Fruit fly (Drosophila melanogaster): ENCODE measurements around the gene Gyc89Db.

Gyc89Db gene

DNA sequence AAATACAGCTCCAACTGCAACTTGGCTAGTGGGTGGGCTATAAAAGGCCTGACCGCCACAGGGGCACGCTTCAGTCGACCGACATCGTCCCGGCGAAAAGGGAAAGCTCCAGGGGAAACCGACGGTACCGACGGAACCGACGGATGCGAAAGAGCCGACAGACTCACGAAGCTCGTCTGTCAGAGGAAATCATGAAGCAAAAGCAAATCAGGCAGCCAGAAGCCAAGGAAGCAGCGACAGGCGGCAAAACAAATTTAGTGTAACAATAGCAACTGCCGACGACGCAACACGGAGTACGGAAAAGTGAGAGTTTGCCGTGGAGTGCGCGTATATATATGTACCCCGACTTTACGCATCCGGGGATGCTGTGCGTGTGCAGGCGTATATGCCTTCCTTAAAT is at the start of gene Gyc89Db:
Gene Gyc89Db, plus strand, starts transcription at position 78 of the 400 bp plus-strand sequence.
- TF ChIP-seq noc (tag; optimal IDR thresholded peaks at IDR 0.05), result no peak

DNA sequence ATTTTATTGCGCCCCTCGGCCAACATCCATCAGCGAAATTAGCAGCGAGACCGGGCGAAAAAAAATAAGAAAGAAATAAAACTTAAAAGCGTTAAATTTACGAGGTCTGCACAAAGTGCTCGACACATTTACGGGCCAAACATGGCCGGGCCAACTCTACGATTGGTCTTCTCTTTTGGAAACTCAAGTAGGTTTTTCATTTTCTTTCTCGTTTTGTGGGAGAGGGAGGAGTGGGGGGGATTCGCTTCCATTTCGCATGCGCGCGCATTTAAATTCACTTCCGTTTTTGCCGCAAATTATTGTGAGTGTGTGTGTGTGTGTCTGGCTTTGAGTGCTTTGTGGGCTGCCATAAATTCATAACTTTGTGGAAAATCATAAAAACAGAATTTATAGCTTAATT is 49.4 kb upstream of the Gyc89Db start:
- TF ChIP-seq noc (tag; optimal IDR thresholded peaks at IDR 0.05), result no peak

DNA sequence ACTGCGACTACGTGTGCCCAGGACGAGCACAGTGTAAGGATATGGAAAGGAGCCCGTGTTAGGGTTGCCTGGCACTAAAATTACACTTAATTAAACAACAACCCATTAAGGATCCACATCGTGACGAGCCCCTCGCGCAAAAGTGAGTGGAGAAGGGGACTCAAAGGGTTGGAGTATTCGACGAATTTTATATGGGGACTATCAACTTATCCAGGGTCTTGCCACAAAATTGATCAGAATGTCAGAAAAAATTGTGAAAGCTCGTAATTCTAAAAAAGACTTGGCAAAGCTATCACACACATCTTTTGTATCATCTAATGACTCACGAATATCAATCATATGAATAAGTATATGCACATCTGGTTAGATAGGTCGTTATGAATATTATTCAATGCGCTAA is 46.5 kb upstream of the Gyc89Db start, which contains the start of gene CG31279:
Gene CG31279, plus strand, starts transcription at position 301 of the 400 bp plus-strand sequence.
- TF ChIP-seq noc (tag; optimal IDR thresholded peaks at IDR 0.05), result no peak

DNA sequence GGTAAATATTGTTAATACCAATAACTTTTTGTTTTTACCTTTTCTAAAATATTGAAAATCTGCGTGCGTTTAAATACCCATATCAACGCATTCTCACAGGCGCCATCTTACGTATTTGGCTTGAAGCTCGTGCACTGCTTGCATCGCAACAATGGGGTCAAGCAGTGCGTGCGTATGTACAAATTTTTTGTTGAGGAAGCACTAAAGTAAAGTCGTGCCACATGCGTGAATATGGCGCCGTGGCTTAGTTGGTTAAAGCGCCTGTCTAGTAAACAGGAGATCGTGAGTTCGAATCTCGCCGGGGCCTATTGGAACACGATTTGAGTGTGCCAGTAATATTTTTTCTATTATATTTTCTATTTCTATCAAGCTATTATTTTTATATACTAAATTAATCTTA is 45.2 kb upstream of the Gyc89Db start:
- TF ChIP-seq noc (tag; optimal IDR thresholded peaks at IDR 0.05), result no peak

DNA sequence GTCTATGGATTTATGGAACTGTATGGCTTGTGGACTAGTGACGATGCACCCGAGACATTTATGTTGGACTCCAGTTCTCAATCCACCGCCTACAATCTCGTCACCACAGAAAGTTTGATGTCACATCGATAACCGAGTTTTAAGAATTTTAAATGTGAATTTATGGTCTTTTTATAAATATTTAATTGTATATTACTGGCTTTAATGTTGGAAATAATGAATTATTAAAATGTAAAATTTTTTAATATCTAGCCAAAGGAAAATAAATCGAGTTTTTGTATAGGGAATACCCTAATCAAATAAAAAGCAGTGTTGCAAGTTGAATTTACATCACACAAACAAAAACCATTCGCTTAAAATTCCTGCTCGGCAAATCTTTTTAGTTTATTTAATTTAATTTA is 44.2 kb upstream of the Gyc89Db start, which contains the start of gene Fntb:
Gene Fntb, plus strand, starts transcription at position 334 of the 401 bp plus-strand sequence.
- peak; percentile 85 for TF ChIP-seq noc (tag; optimal IDR thresholded peaks at IDR 0.05)

DNA sequence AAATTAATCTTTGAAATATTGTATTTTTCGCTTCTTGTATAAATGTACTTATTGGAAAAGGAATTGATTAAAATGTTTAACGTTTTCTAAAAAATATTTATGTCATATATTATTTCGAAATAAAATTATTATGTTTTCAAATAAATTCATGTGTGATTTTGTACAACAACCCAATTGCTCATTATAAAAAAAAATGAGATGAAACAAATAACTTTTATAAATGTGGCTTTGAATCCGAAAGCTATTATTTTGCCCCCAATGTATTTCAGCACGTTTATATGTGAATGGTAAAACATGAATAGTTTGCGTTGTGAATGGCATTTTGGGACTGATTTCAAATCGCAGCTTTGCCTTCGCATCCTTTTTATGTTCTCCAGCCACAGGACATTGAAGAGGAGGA is 42.3 kb upstream of the Gyc89Db start, which contains the start of gene CG14881:
Gene CG14881, plus strand, starts transcription at position 301 of the 400 bp plus-strand sequence.
- no peak for TF ChIP-seq noc (tag; optimal IDR thresholded peaks at IDR 0.05)

DNA sequence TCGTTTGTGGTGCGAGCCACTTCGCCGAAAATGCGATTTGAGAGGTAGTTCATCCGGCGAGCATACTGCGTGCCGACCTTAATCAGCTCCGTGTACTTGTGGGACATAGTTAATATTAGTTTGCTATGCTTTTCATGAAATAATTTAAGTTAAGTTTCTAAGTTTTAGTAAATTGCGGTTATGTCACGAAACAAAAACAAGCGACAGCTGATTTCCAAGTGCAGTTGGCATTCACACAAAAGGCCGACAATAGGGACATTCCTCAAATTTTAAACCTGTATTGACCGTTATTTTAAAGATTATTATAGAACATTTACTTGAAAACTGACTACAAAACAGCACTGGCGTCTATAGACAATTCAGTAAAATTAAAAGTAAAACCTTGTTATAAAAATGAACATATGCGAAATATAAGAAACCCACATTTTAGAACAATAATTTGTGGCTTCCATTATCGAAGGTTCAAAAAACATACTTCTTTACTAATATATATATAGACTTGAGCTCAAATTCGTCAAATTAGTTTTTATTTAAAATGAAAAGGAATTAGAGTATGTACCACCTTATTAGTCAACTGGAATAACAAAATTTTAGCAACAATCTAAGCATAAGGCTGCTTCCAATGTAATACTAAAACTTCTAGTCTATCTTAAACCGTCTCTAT is 40.4 kb upstream of the Gyc89Db start, which contains the start of gene mRpS33:
Gene mRpS33, minus strand, starts transcription at position 224 of the 664 bp plus-strand sequence.
- no peak for TF ChIP-seq noc (tag; optimal IDR thresholded peaks at IDR 0.05)

DNA sequence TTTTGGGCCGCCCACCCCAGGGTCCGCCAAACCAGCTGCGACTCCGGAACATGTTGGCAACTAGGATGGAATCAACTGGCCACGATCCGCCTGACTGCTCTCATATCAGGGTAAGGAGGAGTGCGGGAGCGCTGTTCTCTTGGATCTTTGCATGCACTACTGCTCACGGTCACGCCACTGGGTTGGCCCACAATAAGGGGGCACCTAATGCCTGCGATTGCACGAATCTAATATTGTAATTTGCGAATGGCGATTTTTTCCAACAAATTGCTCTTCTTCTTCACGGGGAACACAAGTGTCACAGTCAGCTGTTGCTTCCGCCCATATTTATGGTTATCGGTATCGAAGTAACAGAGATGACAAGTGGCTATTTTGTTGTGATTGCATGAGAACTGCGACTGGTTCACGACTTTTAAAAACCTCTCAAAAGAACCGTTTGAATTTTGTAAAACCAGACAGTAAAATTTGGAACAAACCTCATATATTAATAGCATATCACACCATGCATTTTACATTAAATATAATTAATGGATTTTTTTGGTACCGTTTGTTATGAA is 35.5 kb upstream of the Gyc89Db start, which contains the start of gene ema:
Gene ema, minus strand, starts transcription at position 295 of the 557 bp plus-strand sequence.
- TF ChIP-seq noc (tag; optimal IDR thresholded peaks at IDR 0.05), result no peak

DNA sequence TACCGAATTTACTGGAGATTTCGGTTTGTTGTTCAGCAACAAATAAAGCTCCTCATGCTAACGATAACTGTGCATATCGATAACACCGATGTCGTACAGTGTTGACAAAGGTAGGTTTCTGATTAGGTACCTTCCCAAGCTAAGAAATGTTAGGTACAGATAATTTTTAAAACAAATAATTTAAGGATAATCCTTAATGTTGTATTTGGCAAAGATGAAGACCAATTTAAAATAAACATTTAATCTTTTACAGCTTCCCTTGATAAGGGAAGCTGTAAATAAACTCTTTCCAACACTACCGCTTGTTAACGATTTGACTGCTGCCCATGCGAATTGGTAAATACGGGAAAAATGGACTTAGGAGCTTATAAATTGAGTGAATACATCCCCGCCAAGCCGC is 34.0 kb upstream of the Gyc89Db start, which contains the start of the genes Ttc1 and CG14882:
Gene Ttc1, minus strand, starts transcription at position 71 of the 400 bp plus-strand sequence.
Gene CG14882, plus strand, starts transcription at position 271 of the 400 bp plus-strand sequence.
- peak; percentile 86 for TF ChIP-seq noc (tag; optimal IDR thresholded peaks at IDR 0.05)

DNA sequence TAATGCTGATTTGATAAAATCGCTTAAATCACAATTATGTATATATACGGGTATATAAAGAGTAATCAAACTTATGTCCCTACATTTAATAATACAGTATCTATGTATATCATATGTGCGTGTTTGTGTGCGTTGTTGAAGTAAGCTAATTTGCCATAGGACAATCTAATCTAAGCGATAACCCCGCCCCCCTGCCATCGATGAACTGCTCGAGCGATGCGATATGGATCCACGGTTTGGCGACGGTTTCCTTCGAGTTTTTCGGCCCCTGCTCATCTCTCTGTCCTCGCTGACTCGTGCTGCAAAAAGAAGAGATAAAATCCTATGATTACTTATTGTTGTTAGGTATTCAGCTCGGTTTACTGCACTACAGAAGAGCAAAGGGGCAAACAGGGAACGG is 30.1 kb upstream of the Gyc89Db start:
- peak; percentile 7 for TF ChIP-seq noc (tag; optimal IDR thresholded peaks at IDR 0.05)

DNA sequence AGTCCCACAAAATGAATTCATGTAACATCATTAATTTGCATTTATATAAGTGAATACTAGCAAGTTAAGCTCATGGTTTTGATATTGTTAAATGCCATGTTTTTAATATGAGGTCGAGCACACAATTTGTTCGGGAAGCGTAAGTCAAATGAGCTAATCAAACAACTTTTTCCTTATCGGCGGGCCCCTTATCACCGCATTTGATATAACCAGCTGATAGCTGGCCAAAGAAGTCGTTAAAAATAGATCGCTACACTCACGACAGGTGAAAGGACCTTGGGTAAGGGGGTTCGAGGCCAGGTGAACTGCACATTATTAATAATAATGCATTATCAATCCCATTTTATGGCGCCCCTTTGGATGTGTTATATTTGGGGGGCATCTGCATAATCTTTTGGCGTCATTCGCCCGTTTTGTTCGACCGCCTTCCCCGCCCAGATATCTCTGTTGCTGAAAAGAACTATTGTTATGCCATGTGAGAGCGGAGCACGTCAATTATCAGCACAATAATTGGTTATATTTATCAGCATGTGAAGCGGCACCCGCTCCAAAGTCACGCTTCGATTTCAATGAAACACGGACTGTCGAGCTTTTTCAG is 29.4 kb upstream of the Gyc89Db start:
- no peak for TF ChIP-seq noc (tag; optimal IDR thresholded peaks at IDR 0.05)

DNA sequence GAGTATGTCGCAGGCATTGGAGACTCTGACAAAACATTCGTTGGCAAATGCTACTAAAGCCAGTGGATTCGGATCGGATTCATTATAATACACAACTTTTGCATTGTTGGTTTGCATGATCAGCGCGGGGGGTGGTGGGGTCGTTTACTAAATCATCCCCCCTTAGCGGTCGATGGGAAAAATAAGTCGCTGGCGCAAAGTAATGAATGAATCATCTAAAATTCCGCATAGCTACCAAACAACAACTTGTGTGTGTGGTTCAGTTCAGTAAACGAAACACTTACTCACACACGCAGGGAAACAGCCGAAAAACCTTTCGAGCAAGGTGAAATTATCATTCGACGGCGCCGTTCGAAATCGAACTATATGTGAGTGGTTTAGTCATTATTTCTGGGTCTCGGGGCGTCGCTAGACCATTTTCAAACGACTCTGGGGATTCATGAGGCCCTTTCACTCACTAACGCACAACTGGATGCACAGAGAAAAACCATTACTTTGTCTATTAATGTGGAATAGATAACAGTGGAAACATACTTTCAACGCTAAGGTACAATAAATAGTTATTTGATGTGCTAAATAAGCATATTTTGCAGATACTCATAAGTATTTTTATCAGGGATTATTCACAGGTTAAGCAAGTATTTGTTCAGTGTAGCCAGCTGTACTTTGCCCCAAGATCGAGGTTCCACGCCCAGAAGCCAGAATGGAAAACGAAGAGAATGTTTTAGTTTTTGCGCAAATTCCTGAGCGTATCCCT is 28.4 kb upstream of the Gyc89Db start:
- peak; percentile 80 for TF ChIP-seq noc (tag; optimal IDR thresholded peaks at IDR 0.05)

DNA sequence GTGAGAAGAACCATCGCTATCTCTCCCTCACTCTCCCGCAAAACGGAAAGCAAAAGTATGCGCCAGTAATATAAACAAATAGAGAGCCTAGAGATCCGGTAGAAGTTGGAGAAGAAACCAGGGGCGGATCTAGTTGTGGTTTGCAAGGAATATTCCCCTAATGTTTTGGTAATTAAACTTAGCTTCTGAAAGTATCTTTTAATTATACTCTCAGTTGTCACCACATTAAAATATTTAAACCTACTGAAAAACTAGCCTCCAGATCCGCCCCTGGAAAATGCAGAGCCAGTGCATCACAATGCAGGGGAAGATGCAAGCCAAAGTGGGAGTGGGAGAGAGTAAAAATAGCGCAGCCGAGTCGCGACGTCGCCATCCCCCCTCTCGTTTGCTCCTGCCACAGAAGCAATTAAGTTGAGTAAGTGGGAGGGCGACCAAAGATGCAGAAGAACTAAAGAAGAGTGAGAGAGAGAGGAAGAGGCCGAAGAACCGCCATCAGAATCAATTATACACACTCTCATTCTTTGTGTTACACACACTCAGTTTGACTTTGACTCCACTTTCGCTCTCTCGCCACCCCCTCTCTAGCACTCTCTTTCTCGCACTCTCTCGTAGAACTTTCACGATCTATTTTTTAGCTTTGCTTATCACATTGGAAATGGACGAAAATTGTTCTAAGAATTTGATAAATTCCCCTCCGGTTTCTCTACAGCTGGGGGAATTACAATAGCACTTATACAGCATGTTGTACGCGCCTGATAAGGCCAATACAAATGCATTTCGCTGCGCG is 27.5 kb upstream of the Gyc89Db start:
- peak; percentile 84 for TF ChIP-seq noc (tag; optimal IDR thresholded peaks at IDR 0.05)

DNA sequence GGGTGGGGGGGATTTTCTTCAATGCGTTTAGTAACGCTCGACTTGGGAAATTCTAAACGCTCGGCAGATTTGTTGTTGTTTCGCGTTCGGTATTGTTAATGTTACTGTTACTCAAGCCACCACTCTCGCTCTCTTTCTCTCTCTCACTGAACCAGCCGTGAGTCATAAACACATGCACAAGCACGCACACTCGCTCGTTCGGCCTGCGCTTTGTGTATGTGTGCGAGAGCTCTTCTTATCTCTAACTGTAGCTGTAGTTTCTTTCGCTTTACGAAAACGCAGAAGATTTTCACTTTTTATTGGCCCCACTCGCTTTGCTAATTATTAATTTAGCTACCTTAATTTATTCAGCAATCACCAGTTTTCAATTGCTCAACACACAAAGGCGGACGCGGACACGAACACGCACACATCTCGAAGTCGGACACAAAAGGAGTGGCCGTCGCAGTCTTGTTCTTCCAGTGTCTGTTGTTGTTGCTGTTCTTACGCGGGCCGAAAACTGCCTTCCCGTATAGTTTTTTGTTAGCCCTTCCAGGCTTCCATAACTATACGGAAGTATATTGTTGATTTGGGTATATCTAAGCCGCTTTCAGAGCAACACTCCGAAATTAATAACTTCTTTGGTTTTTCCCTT is 23.8 kb upstream of the Gyc89Db start:
- TF ChIP-seq noc (tag; optimal IDR thresholded peaks at IDR 0.05), result no peak

DNA sequence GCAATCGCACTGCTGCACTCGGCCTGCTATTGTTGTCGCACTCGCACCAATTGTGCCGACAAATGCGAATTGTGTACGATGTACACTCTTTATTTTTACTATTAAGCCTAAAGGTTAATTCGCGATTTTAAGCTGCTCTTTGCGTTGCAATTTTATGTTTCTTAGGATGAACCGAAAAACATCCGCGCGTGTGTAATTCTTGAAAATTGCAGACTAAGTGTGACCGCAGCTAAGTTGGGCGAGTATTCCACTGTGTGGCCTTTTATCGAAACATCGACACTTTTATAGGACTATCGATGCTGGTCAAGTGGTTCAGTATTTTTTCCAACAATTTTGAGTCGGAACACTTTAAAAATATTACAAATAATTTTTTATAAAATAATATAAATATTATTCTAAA is 23.3 kb upstream of the Gyc89Db start, which contains the start of gene Pak3:
Gene Pak3, minus strand, starts transcription at position 225 of the 400 bp plus-strand sequence.
- no peak for TF ChIP-seq noc (tag; optimal IDR thresholded peaks at IDR 0.05)

Data from whole organism, larva.